Fruit fly (Drosophila melanogaster): ENCODE results near the gene Gr77a.

Gene Gr77a

DNA sequence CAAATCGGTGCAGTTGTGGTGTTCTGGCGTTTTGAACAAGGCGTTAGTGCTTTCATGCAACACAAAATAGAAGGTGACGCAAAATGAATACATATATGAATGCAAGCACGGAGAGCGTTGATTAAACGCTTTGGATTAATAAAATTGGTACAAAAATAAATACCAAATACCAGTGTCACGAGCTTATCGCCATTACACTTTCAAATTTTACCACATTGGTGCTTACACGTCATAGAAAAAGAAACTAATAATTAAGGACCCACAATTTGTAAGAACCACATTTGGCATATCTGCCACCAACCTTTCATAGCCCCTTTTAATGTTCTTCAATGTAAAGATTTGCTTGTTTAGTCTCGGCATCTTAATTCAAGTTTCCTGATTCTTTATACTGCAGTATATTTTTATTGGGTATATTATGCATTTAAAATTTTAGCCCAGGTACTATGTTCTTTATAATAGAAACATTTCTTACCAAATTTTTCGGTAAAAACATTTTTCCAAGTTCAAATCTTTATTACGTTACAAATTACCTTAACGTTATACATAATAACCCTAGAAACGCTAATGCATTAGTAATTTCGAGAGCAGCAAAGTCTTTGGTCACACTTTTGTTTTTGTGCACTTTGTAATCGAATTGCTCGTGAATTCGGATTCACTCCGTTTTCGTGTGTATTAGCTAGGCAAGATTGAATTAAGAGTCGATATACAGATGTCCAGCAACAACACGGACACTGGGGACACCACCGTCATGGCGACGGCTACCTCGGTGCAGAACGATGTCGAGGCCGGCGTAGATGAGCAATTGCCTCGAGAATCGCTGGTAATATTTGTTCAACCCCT is 39.2 kb upstream of the Gr77a start, which contains the start of the genes Pex16 and Pex14 (continued):
- TF ChIP-seq Blimp-1 (GFP tag; optimal IDR thresholded peaks at IDR 0.05), result no peak
- TF ChIP-seq CG6854 (GFP tag; optimal IDR thresholded peaks at IDR 0.05), result no peak
- TF ChIP-seq Adf1 (GFP tag; IDR thresholded peaks at IDR 0.05), result 0 out of 2 replicates have a peak, but pooled peaks have one; percentile 8
- TF ChIP-seq CG7963 (GFP tag; IDR thresholded peaks at IDR 0.05; ENCODE audit: partially characterized antibody), result no peak
- no peak for TF ChIP-seq CG34224 (GFP tag; IDR thresholded peaks at IDR 0.05; ENCODE audit: partially characterized antibody)
- TF ChIP-seq Scr (GFP tag; IDR thresholded peaks at IDR 0.05; ENCODE audit: partially characterized antibody), result no peak
- no peak for TF ChIP-seq CG7987 (GFP tag; optimal IDR thresholded peaks at IDR 0.05)
- no peak for TF ChIP-seq br (optimal IDR thresholded peaks at IDR 0.05)
- TF ChIP-seq Ravus (GFP tag; IDR thresholded peaks at IDR 0.05), result no peak; the same call in 1 of the 2 replicates
- TF ChIP-seq CG1792 (GFP tag; optimal IDR thresholded peaks at IDR 0.05), result peak; percentile 29
- peak; percentile 51 for TF ChIP-seq CG7556 (GFP tag; optimal IDR thresholded peaks at IDR 0.05)
- TF ChIP-seq CG18764 (GFP tag; optimal IDR thresholded peaks at IDR 0.05), result peak; percentile 41
- peak; percentile 65 for TF ChIP-seq CG32772 (GFP tag; IDR thresholded peaks at IDR 0.05)
- TF ChIP-seq Med (GFP tag), result peak; percentile 96
- TF ChIP-seq CG6254 (GFP tag; optimal IDR thresholded peaks at IDR 0.05), result no peak
- peak; percentile 46; the same call in 1 of the 2 replicates for TF ChIP-seq CG1024 (GFP tag; IDR thresholded peaks at IDR 0.05)
- TF ChIP-seq Lhr (GFP tag; optimal IDR thresholded peaks at IDR 0.05), result peak; percentile 28
- peak; percentile 71 for TF ChIP-seq ranshi (GFP tag; IDR thresholded peaks at IDR 0.05)
- peak; percentile 63 for TF ChIP-seq CG8924 (tag; optimal IDR thresholded peaks at IDR 0.05)
- TF ChIP-seq schlank (tag; optimal IDR thresholded peaks at IDR 0.05), result peak; percentile 27
- TF ChIP-seq CG3847 (GFP tag; IDR thresholded peaks at IDR 0.05), result peak; percentile 78
- no peak for TF ChIP-seq chinmo (GFP tag; IDR thresholded peaks at IDR 0.05; ENCODE audit: partially characterized antibody)
- TF ChIP-seq gce (GFP tag; IDR thresholded peaks at IDR 0.05), result peak; percentile 65; the same call in 2 of the 3 replicates
- TF ChIP-seq CG4360 (GFP tag; IDR thresholded peaks at IDR 0.05), result no peak
- TF ChIP-seq sisA (GFP tag; IDR thresholded peaks at IDR 0.05), result peak; percentile 78
- TF ChIP-seq CG13894 (tag; optimal IDR thresholded peaks at IDR 0.05), result no peak
- 0 out of 2 replicates have a peak, but pooled peaks have one; percentile 39 for TF ChIP-seq CG8765 (GFP tag; IDR thresholded peaks at IDR 0.05)
- TF ChIP-seq disco-r (GFP tag; optimal IDR thresholded peaks at IDR 0.05), result peak; percentile 48
- TF ChIP-seq B-H1 (GFP tag; IDR thresholded peaks at IDR 0.05), result peak; percentile 64; the same call in 2 of the 3 replicates
- peak; percentile 26 for TF ChIP-seq CG12219 (GFP tag; optimal IDR thresholded peaks at IDR 0.05)
- no peak for TF ChIP-seq nom (GFP tag; optimal IDR thresholded peaks at IDR 0.05)
- peak; percentile 67 for TF ChIP-seq Aef1 (GFP tag; IDR thresholded peaks at IDR 0.05)
- no peak for TF ChIP-seq Neu2 (GFP tag; optimal IDR thresholded peaks at IDR 0.05; ENCODE audit: borderline replicate concordance)
- no peak for TF ChIP-seq CG6813 (GFP tag; optimal IDR thresholded peaks at IDR 0.05)
- TF ChIP-seq Ssrp (tag; optimal IDR thresholded peaks at IDR 0.05), result peak; percentile 65
- no peak for TF ChIP-seq ATbp (GFP tag; optimal IDR thresholded peaks at IDR 0.05)
- TF ChIP-seq trh (GFP tag; optimal IDR thresholded peaks at IDR 0.05), result peak; percentile 24
- TF ChIP-seq danr (GFP tag; IDR thresholded peaks at IDR 0.05), result no peak
- TF ChIP-seq Ets65A (GFP tag), result peak; percentile 97
- peak; percentile 81 for TF ChIP-seq Antp (GFP tag; optimal IDR thresholded peaks at IDR 0.05)
- peak; percentile 77; the same call in 2 of the 3 replicates for TF ChIP-seq ken (GFP tag; IDR thresholded peaks at IDR 0.05)
- no peak for TF ChIP-seq Lim3 (GFP tag; IDR thresholded peaks at IDR 0.05)
- TF ChIP-seq Bteb2 (GFP tag; optimal IDR thresholded peaks at IDR 0.05), result peak; percentile 61
- no peak; the same call in 1 of the 2 replicates for TF ChIP-seq CG31441 (GFP tag; IDR thresholded peaks at IDR 0.05)
- peak; percentile 99 for TF ChIP-seq CG6689 (GFP tag; IDR thresholded peaks at IDR 0.05)
- peak; percentile 65; the same call in 2 of the 3 replicates for TF ChIP-seq Dbx (GFP tag; IDR thresholded peaks at IDR 0.05)
- peak; percentile 86 for TF ChIP-seq gfzf (GFP tag; optimal IDR thresholded peaks at IDR 0.05)
- TF ChIP-seq fd64A (GFP tag; optimal IDR thresholded peaks at IDR 0.05), result no peak
- TF ChIP-seq Bgb (GFP tag; IDR thresholded peaks at IDR 0.05; ENCODE audit: partially characterized antibody), result no peak
